Worm (Caenorhabditis elegans) whole organism, L4 larva: Measurements from ENCODE around the gene F23B2.10.

Experiments
- R02D3.7 ChIP-seq: fragments of 150-350 bp; sonication (generic microtip); optimal IDR thresholded peaks from 3 replicates; lab custom pipeline; 2014; ENCODE audit warnings: missing biosample characterization, missing genetic modification characterization
- T26A8.4 ChIP-seq: fragments of 200-800 bp; sonication (Bioruptor generic); IDR thresholded peaks from 2 replicates; pipeline ENCODE4 v1.3.6; 2022; ENCODE audit warnings: missing genetic modification characterization, missing compliant biosample characterization
- Y105C5A.15 ChIP-seq: fragments of 200-800 bp; sonication (Bioruptor generic); IDR thresholded peaks from 2 replicates; pipeline ENCODE4 v1.3.6; 2022; ENCODE audit warnings: missing genetic modification characterization, missing compliant biosample characterization
- Y48G9A.11 ChIP-seq: fragments of 200-800 bp; sonication (Bioruptor generic); IDR thresholded peaks from 2 replicates; pipeline ENCODE4 v1.3.6; 2022; ENCODE audit warnings: missing genetic modification reagents, missing genetic modification characterization, missing compliant biosample characterization
- Y5F2A.4 ChIP-seq: fragments of 200-800 bp; sonication (Bioruptor generic); optimal IDR thresholded peaks from 2 replicates; lab custom pipeline; 2018; ENCODE audit warnings: mild to moderate bottlenecking, missing genetic modification characterization, missing compliant biosample characterization
- ZK337.2 ChIP-seq: fragments of 200-800 bp; sonication (Bioruptor generic); IDR thresholded peaks from 2 replicates; pipeline ENCODE4 v1.3.6; 2022; ENCODE audit warnings: missing genetic modification reagents, missing genetic modification characterization, missing compliant biosample characterization
- aha-1 ChIP-seq: fragments of 150-350 bp; peaks from one replicate; lab custom pipeline; 2014; ENCODE audit warnings: missing biosample characterization, missing genetic modification characterization
- ceh-20 ChIP-seq: fragments of 200-800 bp; sonication (Bioruptor generic); IDR thresholded peaks from 2 replicates; pipeline ENCODE4 v1.3.6; 2022; ENCODE audit warnings: missing genetic modification reagents, missing genetic modification characterization, missing compliant biosample characterization
- ceh-28 ChIP-seq: fragments of 150-350 bp; optimal IDR thresholded peaks from 2 replicates; lab custom pipeline; 2014; ENCODE audit warnings: missing biosample characterization, missing genetic modification reagents, missing genetic modification characterization
- ceh-62 ChIP-seq: sonication (generic microtip); optimal IDR thresholded peaks from 2 replicates; lab custom pipeline; 2017; ENCODE audit warnings: missing biosample characterization, missing genetic modification characterization
- cey-2 ChIP-seq: sonication (generic microtip); optimal IDR thresholded peaks from 3 replicates; lab custom pipeline; 2017; ENCODE audit warnings: missing genetic modification characterization, mild to moderate bottlenecking, missing compliant biosample characterization, antibody characterized with exemption, borderline replicate concordance; ENCODE audit not compliant: insufficient read depth
- daf-16 ChIP-seq, 3 experiments: sonication (generic microtip); optimal IDR thresholded peaks; 2 replicates each; lab custom pipeline; 2016 to 2017; ENCODE audit warnings: missing genetic modification characterization in 3 of 3, missing genetic modification reagents in 3 of 3, mild to moderate bottlenecking in 2 of 3, missing compliant biosample characterization in 2 of 3, missing biosample characterization in 1 of 3, moderate library complexity in 1 of 3
- daf-19 ChIP-seq: fragments of 200-800 bp; sonication (Bioruptor generic); conservative IDR thresholded peaks from 2 replicates; pipeline ENCODE4 v1.3.6; 2022; ENCODE audit warnings: missing genetic modification characterization, missing compliant biosample characterization
- dmd-6 ChIP-seq: fragments of 200-800 bp; sonication (Bioruptor generic); IDR thresholded peaks from 2 replicates; pipeline ENCODE4 v1.3.6; 2022; ENCODE audit warnings: missing genetic modification reagents, missing genetic modification characterization, missing compliant biosample characterization
- duxl-1 ChIP-seq: sonication (generic microtip); optimal IDR thresholded peaks from 2 replicates; lab custom pipeline; 2016; ENCODE audit warnings: mild to moderate bottlenecking, missing genetic modification characterization, moderate library complexity, missing compliant biosample characterization; ENCODE audit not compliant: poor library complexity
- hlh-11 ChIP-seq: fragments of 200-800 bp; sonication (Bioruptor generic); optimal IDR thresholded peaks from 2 replicates; lab custom pipeline; 2018; ENCODE audit warnings: mild to moderate bottlenecking, missing genetic modification characterization, missing compliant biosample characterization
- hmg-1.1 ChIP-seq: fragments of 200-800 bp; sonication (Bioruptor generic); IDR thresholded peaks from 2 replicates; pipeline ENCODE4 v1.3.6; 2022; ENCODE audit warnings: missing genetic modification reagents, missing genetic modification characterization, missing compliant biosample characterization
- lim-7 ChIP-seq: fragments of 200-800 bp; sonication (Bioruptor generic); IDR thresholded peaks from 2 replicates; pipeline ENCODE4 v1.3.6; 2022; ENCODE audit warnings: missing genetic modification characterization, missing compliant biosample characterization
- lin-1 ChIP-seq: fragments of 200-800 bp; sonication (Bioruptor generic); IDR thresholded peaks from 2 replicates; pipeline ENCODE4 v1.3.6; 2022; ENCODE audit warnings: missing genetic modification reagents, missing genetic modification characterization, missing compliant biosample characterization
- lin-29 ChIP-seq: fragments of 200-800 bp; sonication (Bioruptor generic); IDR thresholded peaks from 2 replicates; pipeline ENCODE4 v1.3.6; 2022; ENCODE audit warnings: missing genetic modification reagents, missing genetic modification characterization, missing compliant biosample characterization
- lin-38 ChIP-seq: fragments of 200-800 bp; sonication (Bioruptor generic); IDR thresholded peaks from 2 replicates; pipeline ENCODE4 v1.3.6; 2022; ENCODE audit warnings: missing genetic modification reagents, missing genetic modification characterization, missing compliant biosample characterization
- lsy-2 ChIP-seq, 2 experiments: fragments of 150-350 bp in 1 of 2; sonication (generic microtip) in 1 of 2; optimal IDR thresholded peaks; 2 replicates each; lab custom pipeline; 2014 to 2017; ENCODE audit warnings: missing biosample characterization in 2 of 2, missing genetic modification characterization in 2 of 2
- madf-5 ChIP-seq, 2 experiments: fragments of 200-800 bp; sonication (Bioruptor generic); IDR thresholded peaks; 2 replicates each; pipeline ENCODE4 v1.3.6; 2022; ENCODE audit warnings: missing compliant biosample characterization in 2 of 2, missing genetic modification characterization in 2 of 2
- mdl-1 ChIP-seq, 2 experiments: fragments of 150-350 bp in 1 of 2; sonication (generic microtip) in 1 of 2; optimal IDR thresholded peaks; 2 replicates each; lab custom pipeline; 2014 to 2017; ENCODE audit warnings: missing biosample characterization in 2 of 2, missing genetic modification characterization in 2 of 2
- mep-1 ChIP-seq: fragments of 150-350 bp; sonication (generic microtip); optimal IDR thresholded peaks from 3 replicates; lab custom pipeline; 2014; ENCODE audit warnings: missing biosample characterization, missing genetic modification characterization
- mxl-3 ChIP-seq: fragments of 200-800 bp; sonication (Bioruptor generic); optimal IDR thresholded peaks from 2 replicates; lab custom pipeline; 2018; ENCODE audit warnings: mild to moderate bottlenecking, missing genetic modification characterization, missing compliant biosample characterization
- nhr-10 ChIP-seq: fragments of 150-350 bp; optimal IDR thresholded peaks from 2 replicates; lab custom pipeline; 2014; ENCODE audit warnings: missing biosample characterization, missing genetic modification characterization
- nhr-111 ChIP-seq: fragments of 200-800 bp; sonication (Bioruptor generic); optimal IDR thresholded peaks from 2 replicates; lab custom pipeline; 2018; ENCODE audit warnings: mild to moderate bottlenecking, missing genetic modification characterization, missing compliant biosample characterization
- nhr-25 ChIP-seq: sonication (generic microtip); optimal IDR thresholded peaks from 2 replicates; lab custom pipeline; 2017; ENCODE audit warnings: missing genetic modification characterization, mild to moderate bottlenecking, missing compliant biosample characterization, antibody characterized with exemption, moderate library complexity, borderline replicate concordance; ENCODE audit not compliant: insufficient read depth
- nhr-28 ChIP-seq: fragments of 150-350 bp; optimal IDR thresholded peaks from 2 replicates; lab custom pipeline; 2014; ENCODE audit warnings: missing biosample characterization, missing genetic modification characterization
- nhr-41 ChIP-seq: fragments of 200-800 bp; sonication (Bioruptor generic); IDR thresholded peaks from 2 replicates; pipeline ENCODE4 v1.3.6; 2022; ENCODE audit warnings: missing genetic modification reagents, missing genetic modification characterization, missing compliant biosample characterization
- nhr-42 ChIP-seq: fragments of 200-800 bp; sonication (Bioruptor generic); IDR thresholded peaks from 2 replicates; pipeline ENCODE4 v1.3.6; 2022; ENCODE audit warnings: missing genetic modification characterization, missing compliant biosample characterization
- nhr-6 ChIP-seq: fragments of 150-350 bp; optimal IDR thresholded peaks from 2 replicates; lab custom pipeline; 2014; ENCODE audit warnings: missing biosample characterization, missing genetic modification characterization
- nhr-76 ChIP-seq: fragments of 150-350 bp; optimal IDR thresholded peaks from 2 replicates; lab custom pipeline; 2014; ENCODE audit warnings: missing biosample characterization, missing genetic modification characterization
- nhr-77 ChIP-seq: fragments of 150-350 bp; optimal IDR thresholded peaks from 2 replicates; lab custom pipeline; 2014; ENCODE audit warnings: missing biosample characterization, missing genetic modification characterization
- pqm-1 ChIP-seq: sonication (generic microtip); optimal IDR thresholded peaks from 2 replicates; lab custom pipeline; 2017; ENCODE audit warnings: missing biosample characterization, missing genetic modification characterization
- rbr-2 ChIP-seq: sonication (generic microtip); optimal IDR thresholded peaks from 2 replicates; lab custom pipeline; 2016; ENCODE audit warnings: missing genotype, missing genetic modification characterization, missing compliant biosample characterization
- saeg-2 ChIP-seq: fragments of 200-800 bp; sonication (Bioruptor generic); IDR thresholded peaks from 2 replicates; pipeline ENCODE4 v1.3.6; 2022; ENCODE audit warnings: missing genetic modification reagents, missing genetic modification characterization, missing compliant biosample characterization
- sdz-12 ChIP-seq: fragments of 200-800 bp; sonication (Bioruptor generic); optimal IDR thresholded peaks from 2 replicates; lab custom pipeline; 2018; ENCODE audit warnings: mild to moderate bottlenecking, missing genetic modification characterization, missing compliant biosample characterization
- skn-1 ChIP-seq: fragments of 150-350 bp; optimal IDR thresholded peaks from 2 replicates; lab custom pipeline; 2014; ENCODE audit warnings: missing biosample characterization, missing genetic modification characterization
- spr-1 ChIP-seq: sonication (generic microtip); optimal IDR thresholded peaks from 2 replicates; lab custom pipeline; 2016; ENCODE audit warnings: mild to moderate bottlenecking, missing genetic modification characterization, missing compliant biosample characterization
- spr-3 ChIP-seq: fragments of 200-800 bp; sonication (Bioruptor generic); optimal IDR thresholded peaks from 2 replicates; lab custom pipeline; 2018; ENCODE audit warnings: mild to moderate bottlenecking, missing genetic modification characterization, missing compliant biosample characterization
- tag-97 ChIP-seq: fragments of 200-800 bp; sonication (Bioruptor generic); IDR thresholded peaks from 2 replicates; pipeline ENCODE4 v1.3.6; 2022; ENCODE audit warnings: missing genetic modification characterization, missing compliant biosample characterization
- unc-130 ChIP-seq: sonication (generic microtip); optimal IDR thresholded peaks from 2 replicates; lab custom pipeline; 2016; ENCODE audit warnings: missing genetic modification reagents, missing genetic modification characterization, missing compliant biosample characterization
- unc-39 ChIP-seq: sonication (generic microtip); optimal IDR thresholded peaks from 2 replicates; lab custom pipeline; 2017; ENCODE audit warnings: missing biosample characterization, missing genetic modification characterization
- unc-62 ChIP-seq, 3 experiments: fragments of 150-350 bp in 1 of 3; sonication (generic microtip); optimal IDR thresholded peaks in 2 of 3; peaks in 1 of 3; 1 replicate in 1 of 3; 2 replicates in 2 of 3; lab custom pipeline; 2014 to 2017; ENCODE audit warnings: missing biosample characterization in 3 of 3, missing genetic modification characterization in 3 of 3, missing genetic modification reagents in 3 of 3, missing genotype in 1 of 3
- zag-1 ChIP-seq: fragments of 150-350 bp; optimal IDR thresholded peaks from 2 replicates; lab custom pipeline; 2014; ENCODE audit warnings: missing biosample characterization, missing genetic modification characterization
- zfp-2 ChIP-seq: sonication (generic microtip); optimal IDR thresholded peaks from 2 replicates; lab custom pipeline; 2016; ENCODE audit warnings: mild to moderate bottlenecking, missing genetic modification characterization, missing compliant biosample characterization
- zip-11 ChIP-seq: fragments of 200-800 bp; sonication (Bioruptor generic); IDR thresholded peaks from 2 replicates; pipeline ENCODE4 v1.3.6; 2022; ENCODE audit warnings: missing genetic modification characterization, missing compliant biosample characterization

Gene F23B2.10

DNA sequence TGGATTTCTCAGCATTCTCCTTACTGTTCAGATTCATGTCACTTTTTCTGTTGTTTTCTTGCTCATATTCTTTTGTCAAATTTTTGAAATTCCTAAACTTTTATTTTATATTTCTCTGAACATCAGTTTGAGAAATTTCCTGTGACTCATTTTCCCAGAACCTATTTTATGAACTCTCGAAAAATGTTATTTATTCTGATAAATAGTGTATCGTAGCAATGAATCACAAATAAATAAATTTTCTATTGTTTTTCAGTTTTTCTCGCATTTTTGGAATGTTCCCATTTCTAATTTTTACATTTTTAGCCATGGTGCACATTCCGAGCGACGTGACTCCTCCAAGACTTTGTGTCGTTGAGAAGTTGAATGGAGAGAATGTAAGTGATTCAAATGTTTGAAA lies 35.4 kb downstream of the F23B2.10 start, which contains the start of gene nrfl-1:
Gene nrfl-1 (plus strand): TSS at position 301 of the 400 bp plus-strand sequence.
- TF ChIP-seq nhr-77 (tag; lab: Kevin White, UChicago) (no peak), lin-29 (GFP tag; lab: Robert Waterston, UW) (no peak), spr-3 (no peak), spr-1 (no peak), unc-39 (tag; lab: Kevin White, UChicago) (no peak), Y105C5A.15 (GFP tag; lab: Robert Waterston, UW) (no peak), ceh-62 (tag; lab: Kevin White, UChicago) (no peak), duxl-1 (tag; lab: Kevin White, UChicago) (no peak), lim-7 (no peak), zip-11 (GFP tag; lab: Robert Waterston, UW) (no peak), madf-5 (GFP tag; IDR thresholded peaks at IDR 0.05; lab: Robert Waterston, UW) (no peak), nhr-6 (tag; lab: Kevin White, UChicago) (no peak), ceh-20 (GFP tag; lab: Robert Waterston, UW) (no peak), aha-1 (no peak), Y48G9A.11 (GFP tag; lab: Robert Waterston, UW) (no peak), lin-38 (GFP tag; lab: Robert Waterston, UW) (no peak), unc-130 (GFP tag; lab: Kevin White, UChicago) (no peak), lsy-2 (tag; optimal IDR thresholded peaks at IDR 0.05; lab: Kevin White, UChicago) (no peak), ZK337.2 (GFP tag; lab: Robert Waterston, UW) (no peak)

DNA sequence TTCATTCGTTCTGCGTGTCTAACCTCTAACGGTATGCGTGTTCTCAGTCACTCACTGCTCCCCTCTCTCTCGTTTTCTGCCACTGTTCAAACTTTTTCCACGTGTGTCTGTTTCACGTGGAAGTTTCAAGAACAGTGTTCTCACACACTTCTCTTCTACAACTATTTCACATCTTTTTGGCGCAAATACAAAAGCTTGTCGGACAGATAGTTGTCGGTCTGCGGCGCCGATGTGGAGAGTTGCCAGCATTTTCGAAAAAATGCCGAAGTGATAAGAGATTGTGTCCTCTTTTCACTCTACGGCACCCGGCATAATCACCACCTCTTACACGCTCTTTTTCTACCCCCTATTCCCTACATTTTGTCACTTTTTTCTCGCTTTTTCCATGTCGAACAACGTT lies 35.8 kb downstream of the F23B2.10 start:
- TF ChIP-seq hlh-11 (peak; percentile 75), nhr-42 (GFP tag; lab: Robert Waterston, UW) (no peak), lin-1 (no peak), zfp-2 (no peak), pqm-1 (tag; lab: Kevin White, UChicago) (peak; percentile 59), nhr-111 (GFP tag; lab: Kevin White, UChicago) (no peak), ceh-28 (tag; lab: Kevin White, UChicago) (no peak), saeg-2 (GFP tag; lab: Robert Waterston, UW) (no peak), nhr-10 (tag; lab: Kevin White, UChicago) (no peak), dmd-6 (peak; percentile 68), ZK337.2 (GFP tag; lab: Robert Waterston, UW) (no peak), lin-29 (GFP tag; lab: Robert Waterston, UW) (no peak), daf-19 (GFP tag; lab: Robert Waterston, UW) (no peak), unc-62 (GFP tag; optimal IDR thresholded peaks at IDR 0.05 in 1 of 2; lab: Kevin White, UChicago) (peak in 1 of 2 experiments; percentile 86), unc-62 (tag; optimal IDR thresholded peaks at IDR 0.05; lab: Kevin White, UChicago) (no peak), nhr-41 (GFP tag; lab: Robert Waterston, UW) (no peak), R02D3.7 (tag; lab: Kevin White, UChicago) (no peak), rbr-2 (no peak), nhr-77 (tag; lab: Kevin White, UChicago) (peak; percentile 0), zag-1 (tag; lab: Kevin White, UChicago) (no peak), mxl-3 (GFP tag; lab: Kevin White, UChicago) (peak; percentile 41), nhr-25 (no peak), nhr-28 (tag; lab: Kevin White, UChicago) (peak; percentile 79), tag-97 (GFP tag; lab: Robert Waterston, UW) (no peak), spr-3 (no peak), mep-1 (peak; percentile 53), spr-1 (no peak), sdz-12 (GFP tag; lab: Kevin White, UChicago) (no peak), hmg-1.1 (no peak), unc-130 (GFP tag; lab: Kevin White, UChicago) (no peak), mdl-1 (tag; optimal IDR thresholded peaks at IDR 0.05; lab: Kevin White, UChicago) (peak in 1 of 2 experiments; percentile 1), cey-2 (tag; lab: Kevin White, UChicago) (no peak), skn-1 (no peak), nhr-76 (tag; lab: Kevin White, UChicago) (no peak), daf-16 (GFP tag; optimal IDR thresholded peaks at IDR 0.05; lab: Kevin White, UChicago) (no peak), daf-16 (tag; optimal IDR thresholded peaks at IDR 0.05; lab: Kevin White, UChicago) (peak; percentile 32), T26A8.4 (GFP tag; lab: Robert Waterston, UW) (no peak), Y5F2A.4 (GFP tag; lab: Kevin White, UChicago) (no peak)
